Fruit fly (Drosophila melanogaster) whole organism: ENCODE results near the gene Ilp8.

ENCODE experiments used
- CG8478 ChIP-seq: fragments of >200 bp; optimal IDR thresholded peaks from 2 replicates; lab custom pipeline; 2018; ENCODE audit warnings: inconsistent platforms
- Dll ChIP-seq: fragments of >200 bp; optimal IDR thresholded peaks from 2 replicates; lab custom pipeline; 2017
- EcR ChIP-seq, 2 experiments: fragments of >200 bp; optimal IDR thresholded peaks; 2 replicates each; lab custom pipeline; 2017; ENCODE audit warnings: missing biosample characterization in 2 of 2, missing genetic modification characterization in 2 of 2, missing genetic modification reagents in 2 of 2
- pan ChIP-seq: fragments of >200 bp; optimal IDR thresholded peaks from 2 replicates; lab custom pipeline; 2017
- psq ChIP-seq: fragments of >200 bp; optimal IDR thresholded peaks from 2 replicates; lab custom pipeline; 2017
- usp ChIP-seq: fragments of >200 bp; optimal IDR thresholded peaks from 2 replicates; lab custom pipeline; 2017; ENCODE audit warnings: missing biosample characterization, missing genetic modification characterization, mixed read lengths

Ilp8 gene

dm6 chr3L:17044799-17045198, 12.9 kb upstream of the Ilp8 start, which contains the start of gene Pop5:
Gene Pop5 (minus strand): TSS chr3L:17045038.
- TF ChIP-seq psq (lab: Kevin White, UChicago), result no peak
- TF ChIP-seq EcR (GFP tag; optimal IDR thresholded peaks at IDR 0.05; lab: Kevin White, UChicago), result no peak
- TF ChIP-seq pan (lab: Kevin White, UChicago), result no peak
- no peak for TF ChIP-seq usp (GFP tag; lab: Kevin White, UChicago)
- no peak for TF ChIP-seq CG8478 (lab: Kevin White, UChicago)
- TF ChIP-seq Dll (lab: Kevin White, UChicago), result no peak

dm6 chr3L:17042297-17042921, 10.5 kb upstream of the Ilp8 start, which contains the start of the genes scaf6 and Papst2:
Gene scaf6 (minus strand): TSS chr3L:17042574.
Gene Papst2 (plus strand): TSS chr3L:17042797.
- TF ChIP-seq CG8478 (lab: Kevin White, UChicago) (no peak), EcR (GFP tag; optimal IDR thresholded peaks at IDR 0.05; lab: Kevin White, UChicago) (no peak), pan (lab: Kevin White, UChicago) (no peak), psq (lab: Kevin White, UChicago) (no peak), usp (GFP tag; lab: Kevin White, UChicago) (no peak)

- TF ChIP-seq usp (GFP tag; lab: Kevin White, UChicago), result no peak
- TF ChIP-seq EcR (GFP tag; optimal IDR thresholded peaks at IDR 0.05; lab: Kevin White, UChicago), result no peak
- no peak for TF ChIP-seq CG8478 (lab: Kevin White, UChicago)
- no peak for TF ChIP-seq pan (lab: Kevin White, UChicago)
- no peak for TF ChIP-seq psq (lab: Kevin White, UChicago)
- no peak for TF ChIP-seq Dll (lab: Kevin White, UChicago)
Observed at dm6 chr3L:17035492-17035891, 3.6 kb upstream of the Ilp8 start, which contains the start of gene beg. Gene beg (plus strand): TSS chr3L:17035668.

dm6 chr3L:17033309-17033708, 1.4 kb upstream of the Ilp8 start:
- TF ChIP-seq EcR (GFP tag; optimal IDR thresholded peaks at IDR 0.05; lab: Kevin White, UChicago) (no peak), pan (lab: Kevin White, UChicago) (no peak), psq (lab: Kevin White, UChicago) (no peak), usp (GFP tag; lab: Kevin White, UChicago) (no peak), CG8478 (lab: Kevin White, UChicago) (no peak), Dll (lab: Kevin White, UChicago) (no peak)

- TF ChIP-seq pan (lab: Kevin White, UChicago), result no peak
- no peak for TF ChIP-seq EcR (GFP tag; optimal IDR thresholded peaks at IDR 0.05; lab: Kevin White, UChicago)
- no peak for TF ChIP-seq psq (lab: Kevin White, UChicago)
Observed at dm6 chr3L:17027310-17027709, 4.6 kb downstream of the Ilp8 start, which contains the start of gene CG7730. Gene CG7730 (plus strand): TSS chr3L:17027515.

- TF ChIP-seq Dll (lab: Kevin White, UChicago) (no peak), CG8478 (lab: Kevin White, UChicago) (no peak), psq (lab: Kevin White, UChicago) (no peak), EcR (GFP tag; optimal IDR thresholded peaks at IDR 0.05; lab: Kevin White, UChicago) (no peak), usp (GFP tag; lab: Kevin White, UChicago) (no peak), pan (lab: Kevin White, UChicago) (no peak)
Observed at dm6 chr3L:17024095-17024639, 7.7 kb downstream of the Ilp8 start, which contains the start of gene Fit2. Gene Fit2 (plus strand): TSS chr3L:17024328.

- TF ChIP-seq pan (lab: Kevin White, UChicago), result no peak
- no peak for TF ChIP-seq Dll (lab: Kevin White, UChicago)
- TF ChIP-seq CG8478 (lab: Kevin White, UChicago), result no peak
- TF ChIP-seq EcR (GFP tag; optimal IDR thresholded peaks at IDR 0.05; lab: Kevin White, UChicago), result no peak
- TF ChIP-seq usp (GFP tag; lab: Kevin White, UChicago), result no peak
- TF ChIP-seq psq (lab: Kevin White, UChicago), result no peak
Observed at dm6 chr3L:17023641-17024040, 8.2 kb downstream of the Ilp8 start, which contains the start of gene a10. Gene a10 (minus strand): TSS chr3L:17023741.

dm6 chr3L:17022756-17023155, 9.1 kb downstream of the Ilp8 start, which contains the start of gene CG6652:
Gene CG6652 (minus strand): TSS chr3L:17022856.
- TF ChIP-seq CG8478 (lab: Kevin White, UChicago), result no peak
- no peak for TF ChIP-seq psq (lab: Kevin White, UChicago)
- TF ChIP-seq EcR (GFP tag; optimal IDR thresholded peaks at IDR 0.05; lab: Kevin White, UChicago), result no peak
- no peak for TF ChIP-seq pan (lab: Kevin White, UChicago)
- no peak for TF ChIP-seq Dll (lab: Kevin White, UChicago)
- TF ChIP-seq usp (GFP tag; lab: Kevin White, UChicago), result no peak

- TF ChIP-seq Dll (lab: Kevin White, UChicago) (peak; percentile 24), usp (GFP tag; lab: Kevin White, UChicago) (no peak), EcR (GFP tag; optimal IDR thresholded peaks at IDR 0.05; lab: Kevin White, UChicago) (no peak), psq (lab: Kevin White, UChicago) (no peak), CG8478 (lab: Kevin White, UChicago) (no peak)
Observed at dm6 chr3L:17016576-17016917, 15.3 kb downstream of the Ilp8 start.

- TF ChIP-seq CG8478 (lab: Kevin White, UChicago) (no peak), pan (lab: Kevin White, UChicago) (no peak), Dll (lab: Kevin White, UChicago) (no peak), usp (GFP tag; lab: Kevin White, UChicago) (no peak), EcR (GFP tag; optimal IDR thresholded peaks at IDR 0.05; lab: Kevin White, UChicago) (no peak), psq (lab: Kevin White, UChicago) (no peak)
Observed at dm6 chr3L:17015663-17016575, 16.0 kb downstream of the Ilp8 start, which contains the start of the genes CG6664 and CG7728. Gene CG6664 (minus strand): TSS chr3L:17016180. Gene CG7728 (plus strand): TSS chr3L:17016536.
